Fruit fly (Drosophila melanogaster): Measurements from ENCODE around the gene Mfe2.

DNA sequence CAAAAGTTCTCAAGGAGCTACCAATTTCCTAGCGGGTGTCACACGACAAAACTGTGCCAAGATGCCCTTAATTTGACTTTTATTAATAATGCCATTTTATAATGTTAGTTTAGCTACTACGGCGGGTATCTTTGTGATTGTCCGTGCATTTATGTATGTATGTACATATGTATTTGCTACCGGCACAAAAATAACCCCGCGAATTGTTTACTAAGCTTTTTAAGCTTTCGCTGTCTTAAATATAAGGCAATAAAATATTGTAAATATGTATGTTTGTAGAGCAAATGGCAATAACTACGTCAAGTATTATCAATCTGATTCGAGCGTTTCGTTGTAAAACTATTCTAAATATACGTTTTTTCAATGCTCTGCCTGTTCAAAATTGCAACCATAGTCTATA lies 38.2 kb downstream of the Mfe2 start:
- TF ChIP-seq cnc (optimal IDR thresholded peaks at IDR 0.05) = no peak
- TF ChIP-seq Hr96 (GFP tag; optimal IDR thresholded peaks at IDR 0.05) = no peak
- peak; percentile 87 for TF ChIP-seq kay (GFP tag; ENCODE audit: borderline replicate concordance)
- TF ChIP-seq CG33017 (tag; optimal IDR thresholded peaks at IDR 0.05) = no peak
- no peak for TF ChIP-seq toe (GFP tag; optimal IDR thresholded peaks at IDR 0.05)
- no peak for TF ChIP-seq bab1 (GFP tag; optimal IDR thresholded peaks at IDR 0.05)
- no peak for TF ChIP-seq pad (GFP tag; optimal IDR thresholded peaks at IDR 0.05)
- no peak for TF ChIP-seq Clk (GFP tag; optimal IDR thresholded peaks at IDR 0.05)
- TF ChIP-seq CG12768 (GFP tag; optimal IDR thresholded peaks at IDR 0.05) = no peak
- no peak for TF ChIP-seq CG7045 (GFP tag; optimal IDR thresholded peaks at IDR 0.05)

All from whole organism, adult.